Worm (Caenorhabditis elegans): ENCODE results near the gene clik-1.

The clik-1 gene

ce11 chrV:6787906-6788430 is 19.4 kb upstream of the clik-1 start, which contains the start of gene ZC404.2 (continued):
- TF ChIP-seq let-526 (GFP tag; IDR thresholded peaks at IDR 0.05) (no peak), lin-54 (GFP tag; optimal IDR thresholded peaks at IDR 0.05) (no peak)

ce11 chrV:6784853-6785492 is 16.4 kb upstream of the clik-1 start, which contains the start of the genes spn-4 and spe-39:
Gene spn-4, minus strand, starts transcription at chrV:6784903.
Gene spe-39, plus strand, starts transcription at chrV:6785451.
- TF ChIP-seq tlf-1 (GFP tag; optimal IDR thresholded peaks at IDR 0.05) = peak; percentile 92
- TF ChIP-seq T07F8.4 (tag; optimal IDR thresholded peaks at IDR 0.05) = no peak
- TF ChIP-seq D2030.7 (GFP tag; IDR thresholded peaks at IDR 0.05) = peak; percentile 92
- TF ChIP-seq nfya-1 (tag; optimal IDR thresholded peaks at IDR 0.05; ENCODE audit: borderline replicate concordance, insufficient read depth) = no peak
- peak; percentile 77 for TF ChIP-seq lsl-1 (GFP tag; optimal IDR thresholded peaks at IDR 0.05)
- TF ChIP-seq gei-17 (GFP tag; optimal IDR thresholded peaks at IDR 0.05) = no peak
- no peak for TF ChIP-seq T26A5.8 (tag; optimal IDR thresholded peaks at IDR 0.05)
- TF ChIP-seq let-526 (GFP tag; IDR thresholded peaks at IDR 0.05) = no peak
- TF ChIP-seq B0336.3 (GFP tag; IDR thresholded peaks at IDR 0.05) = peak; percentile 76
- TF ChIP-seq repo-1 (tag; optimal IDR thresholded peaks at IDR 0.05) = no peak
- 0 out of 2 replicates have a peak, but pooled peaks have one; percentile 57 for TF ChIP-seq Y53G8AR.9 (GFP tag; conservative IDR thresholded peaks at IDR 0.05)
- TF ChIP-seq ceh-79 (tag; optimal IDR thresholded peaks at IDR 0.05) = no peak
- TF ChIP-seq aptf-2 (GFP tag; conservative IDR thresholded peaks at IDR 0.05) = no peak
- no peak for TF ChIP-seq lin-26 (GFP tag; IDR thresholded peaks at IDR 0.05)
- TF ChIP-seq ztf-3 (GFP tag; optimal IDR thresholded peaks at IDR 0.05) = no peak
- 0 out of 2 replicates have a peak, but pooled peaks have one; percentile 49 for TF ChIP-seq rcor-1 (GFP tag; IDR thresholded peaks at IDR 0.05)
- TF ChIP-seq Y67H2A.10 (GFP tag; conservative IDR thresholded peaks at IDR 0.05) = no peak
- no peak for TF ChIP-seq F55B11.4 (tag; optimal IDR thresholded peaks at IDR 0.05; ENCODE audit: borderline replicate concordance, insufficient read depth)
- TF ChIP-seq akir-1 (GFP tag; optimal IDR thresholded peaks at IDR 0.05) = no peak
- TF ChIP-seq rpc-1 (optimal IDR thresholded peaks at IDR 0.05) = peak; percentile 48
- TF ChIP-seq rpc-1 (tag; optimal IDR thresholded peaks at IDR 0.05) = no peak
- TF ChIP-seq sea-2 (GFP tag; IDR thresholded peaks at IDR 0.05) = no peak
- TF ChIP-seq egl-44 (GFP tag; IDR thresholded peaks at IDR 0.05) = no peak
- no peak for TF ChIP-seq K12H6.12 (tag; optimal IDR thresholded peaks at IDR 0.05)
- TF ChIP-seq hmg-1.2 (GFP tag; IDR thresholded peaks at IDR 0.05) = peak; percentile 47
- TF ChIP-seq C06A6.2 (GFP tag; conservative IDR thresholded peaks at IDR 0.05) = 0 out of 2 replicates have a peak, but pooled peaks have one; percentile 43
- no peak for TF ChIP-seq zfh-2 (GFP tag; conservative IDR thresholded peaks at IDR 0.05)
- peak; percentile 89 for TF ChIP-seq lin-54 (GFP tag; optimal IDR thresholded peaks at IDR 0.05)
- no peak for TF ChIP-seq madf-10 (tag; optimal IDR thresholded peaks at IDR 0.05)
- TF ChIP-seq Y95B8A.8 (GFP tag; IDR thresholded peaks at IDR 0.05) = 0 out of 2 replicates have a peak, but pooled peaks have one; percentile 14
- TF ChIP-seq ceh-91 (GFP tag; IDR thresholded peaks at IDR 0.05) = peak; percentile 90
- no peak for TF ChIP-seq egl-18 (GFP tag; IDR thresholded peaks at IDR 0.05)
- peak; percentile 65 for TF ChIP-seq ekl-4 (GFP tag; IDR thresholded peaks at IDR 0.05)
- peak; percentile 49; the same call in 1 of the 2 replicates for TF ChIP-seq pbrm-1 (GFP tag; IDR thresholded peaks at IDR 0.05)
- TF ChIP-seq B0019.2 (GFP tag; conservative IDR thresholded peaks at IDR 0.05) = peak; percentile 72
- peak; percentile 89 for TF ChIP-seq snpc-3.4 (tag; optimal IDR thresholded peaks at IDR 0.05)
- no peak for TF ChIP-seq egrh-3 (GFP tag; IDR thresholded peaks at IDR 0.05)
- no peak for TF ChIP-seq atf-7 (tag; optimal IDR thresholded peaks at IDR 0.05)
- no peak for TF ChIP-seq F49E8.2 (tag; optimal IDR thresholded peaks at IDR 0.05; ENCODE audit: insufficient read depth)
- no peak for TF ChIP-seq fkh-3 (tag; optimal IDR thresholded peaks at IDR 0.05)
- peak; percentile 72 for TF ChIP-seq F33H1.4 (GFP tag; IDR thresholded peaks at IDR 0.05)
- TF ChIP-seq hsf-1 (GFP tag; IDR thresholded peaks at IDR 0.05) = 0 out of 2 replicates have a peak, but pooled peaks have one; percentile 52
- no peak for TF ChIP-seq snpc-4 (GFP tag; optimal IDR thresholded peaks at IDR 0.05)
- peak in 2 of 4 experiments; percentile 50 to 55 for TF ChIP-seq snpc-4 (tag; optimal IDR thresholded peaks at IDR 0.05)
- TF ChIP-seq mxl-1 (tag; optimal IDR thresholded peaks at IDR 0.05) = no peak

All from whole organism, young adult.